Fruit fly (Drosophila melanogaster) whole organism, wandering third instar larva: ENCODE data around the gene CheB38a.

Source experiments
- Abd-B ChIP-seq: fragments of >200 bp; optimal IDR thresholded peaks from 2 replicates; lab custom pipeline; 2017; ENCODE audit warnings: missing biosample characterization, missing genetic modification characterization
- CrebA ChIP-seq: fragments of 200-800 bp; sonication (Bioruptor generic); optimal IDR thresholded peaks from 2 replicates; lab custom pipeline; 2016; ENCODE audit warnings: missing biosample characterization, mild to moderate bottlenecking, missing genetic modification characterization, borderline replicate concordance
- Dfd ChIP-seq: fragments of >200 bp; optimal IDR thresholded peaks from 2 replicates; lab custom pipeline; 2017; ENCODE audit warnings: missing biosample characterization, missing genetic modification characterization
- GATAd ChIP-seq: sonication (Bioruptor generic); optimal IDR thresholded peaks from 2 replicates; lab custom pipeline; 2016; ENCODE audit warnings: missing biosample characterization, missing genetic modification characterization
- Hnf4 ChIP-seq: fragments of 200-800 bp; sonication (Bioruptor generic); optimal IDR thresholded peaks from 2 replicates; lab custom pipeline; 2016; ENCODE audit warnings: missing biosample characterization, mild to moderate bottlenecking, missing genetic modification characterization
- Hr78 ChIP-seq: fragments of >200 bp; optimal IDR thresholded peaks from 2 replicates; lab custom pipeline; 2017; ENCODE audit warnings: missing biosample characterization, missing genetic modification characterization
- Hr83 ChIP-seq: fragments of 200-300 bp; sonication (Bioruptor generic); optimal IDR thresholded peaks from 2 replicates; lab custom pipeline; 2016; ENCODE audit warnings: missing biosample characterization, mild to moderate bottlenecking, missing genetic modification characterization, moderate library complexity; ENCODE audit not compliant: poor library complexity, severe bottlenecking
- Myc ChIP-seq: fragments of >200 bp; optimal IDR thresholded peaks from 2 replicates; lab custom pipeline; 2017
- N ChIP-seq: fragments of >200 bp; optimal IDR thresholded peaks from 2 replicates; lab custom pipeline; 2018; ENCODE audit warnings: missing biosample characterization, missing external identifiers, missing genetic modification characterization
- OdsH ChIP-seq: fragments of 200-800 bp; sonication (Bioruptor generic); optimal IDR thresholded peaks from 2 replicates; lab custom pipeline; 2016; ENCODE audit warnings: missing biosample characterization, mild to moderate bottlenecking, missing genetic modification characterization
- Rel ChIP-seq, 2 experiments: fragments of 200-800 bp; sonication (Bioruptor generic) in 1 of 2; optimal IDR thresholded peaks; 2 replicates in 1 of 2; 3 replicates in 1 of 2; lab custom pipeline; 2016 to 2019; ENCODE audit warnings: mild to moderate bottlenecking in 2 of 2, missing biosample characterization in 2 of 2, missing genetic modification characterization in 2 of 2, moderate library complexity in 1 of 2
- Sp1 ChIP-seq: fragments of 200-800 bp; sonication (Bioruptor generic); optimal IDR thresholded peaks from 3 replicates; lab custom pipeline; 2019; ENCODE audit warnings: missing biosample characterization, mild to moderate bottlenecking, missing genetic modification characterization, moderate library complexity
- Vsx2 ChIP-seq: fragments of 200-300, 225-300 bp; sonication (Bioruptor generic); optimal IDR thresholded peaks from 2 replicates; lab custom pipeline; 2018; ENCODE audit warnings: missing biosample characterization, missing genetic modification characterization; ENCODE audit not compliant: partially characterized antibody
- br ChIP-seq: fragments of 200-800 bp; sonication (Bioruptor generic); optimal IDR thresholded peaks from 2 replicates; lab custom pipeline; 2016; ENCODE audit warnings: missing biosample characterization, missing genetic modification characterization
- brk ChIP-seq: fragments of 200-800 bp; sonication (Bioruptor generic); optimal IDR thresholded peaks from 2 replicates; lab custom pipeline; 2016; ENCODE audit warnings: missing biosample characterization, mild to moderate bottlenecking, missing genetic modification characterization
- dl ChIP-seq, 2 experiments: fragments of 175-275, 200-275 bp in 1 of 2; fragments of 200-275 bp in 1 of 2; sonication (Bioruptor generic); optimal IDR thresholded peaks; lab custom pipeline; 2018; ENCODE audit warnings: mild to moderate bottlenecking in 2 of 2, missing biosample characterization in 2 of 2, missing genetic modification characterization in 2 of 2, moderate library complexity in 2 of 2; ENCODE audit not compliant: partially characterized antibody in 2 of 2, insufficient read depth in 1 of 2
- dmrt93B ChIP-seq: fragments of 200-800 bp; sonication (Bioruptor generic); optimal IDR thresholded peaks from 2 replicates; lab custom pipeline; 2018; ENCODE audit warnings: missing biosample characterization, mild to moderate bottlenecking, missing genetic modification characterization
- ey ChIP-seq: fragments of 200-800 bp; sonication (Bioruptor generic); optimal IDR thresholded peaks from 2 replicates; lab custom pipeline; 2016; ENCODE audit warnings: missing biosample characterization, missing genetic modification characterization
- fru ChIP-seq: fragments of 200-800 bp; sonication (Bioruptor generic); optimal IDR thresholded peaks from 3 replicates; lab custom pipeline; 2016; ENCODE audit warnings: missing biosample characterization, mild to moderate bottlenecking, missing genetic modification characterization
- jim ChIP-seq: fragments of 175-275, 200-325 bp; sonication (Bioruptor generic); optimal IDR thresholded peaks from 2 replicates; lab custom pipeline; 2016; ENCODE audit warnings: missing biosample characterization, mild to moderate bottlenecking, missing genetic modification characterization
- lola ChIP-seq: fragments of >200 bp; optimal IDR thresholded peaks from 2 replicates; lab custom pipeline; 2017; ENCODE audit warnings: missing biosample characterization, missing genetic modification characterization
- psq ChIP-seq: fragments of 200-800 bp; sonication (Bioruptor generic); optimal IDR thresholded peaks from 3 replicates; lab custom pipeline; 2017; ENCODE audit warnings: missing biosample characterization, mild to moderate bottlenecking, missing genetic modification characterization, moderate library complexity
- rgr ChIP-seq: fragments of 200-800 bp; sonication (Bioruptor generic); optimal IDR thresholded peaks from 3 replicates; lab custom pipeline; 2016; ENCODE audit warnings: missing biosample characterization, mild to moderate bottlenecking, missing genetic modification characterization
- sv ChIP-seq: fragments of 200-800 bp; sonication (Bioruptor generic); optimal IDR thresholded peaks from 3 replicates; lab custom pipeline; 2016; ENCODE audit warnings: missing biosample characterization, missing genetic modification characterization
- tai ChIP-seq: sonication (Bioruptor generic); optimal IDR thresholded peaks from 2 replicates; lab custom pipeline; 2016; ENCODE audit warnings: missing biosample characterization, missing genetic modification characterization
- usp ChIP-seq: fragments of >200 bp; optimal IDR thresholded peaks from 2 replicates; lab custom pipeline; 2017; ENCODE audit warnings: missing biosample characterization, missing genetic modification characterization
- woc ChIP-seq: sonication (Bioruptor generic); optimal IDR thresholded peaks from 2 replicates; lab custom pipeline; 2016; ENCODE audit warnings: missing biosample characterization, mild to moderate bottlenecking, missing genetic modification characterization

The CheB38a gene

dm6 chr2L:20817170-20817569, 1.2 kb downstream of the CheB38a start, which contains the start of gene CheB38b:
Gene CheB38b (minus strand): TSS chr2L:20817270.
- no peak for TF ChIP-seq usp (GFP tag; lab: Kevin White, UChicago)
- TF ChIP-seq dmrt93B (GFP tag; lab: Kevin White, UChicago): no peak

DNA sequence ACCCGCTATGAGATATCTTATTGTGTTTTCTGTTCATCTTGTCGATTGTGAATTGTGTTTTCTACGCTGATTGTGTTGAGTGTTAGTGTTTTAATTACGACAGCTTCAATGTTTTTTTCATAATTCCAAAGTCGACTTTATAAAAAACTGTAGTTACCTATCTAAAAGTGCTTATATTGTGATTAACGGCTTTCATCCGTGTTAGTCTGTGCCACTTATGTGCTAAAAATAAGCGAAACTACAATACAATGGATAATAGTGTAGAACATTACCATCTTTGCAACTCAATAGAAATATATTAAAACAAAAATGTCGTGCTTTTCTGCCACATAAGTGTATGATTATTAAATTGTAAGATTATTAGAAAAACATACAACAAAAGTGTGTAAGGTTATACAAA, 2.2 kb downstream of the CheB38a start, which contains the start of gene CG33322:
Gene CG33322 (minus strand): TSS at position 101 of the 400 bp plus-strand sequence.
- no peak for TF ChIP-seq brk (GFP tag; lab: Kevin White, UChicago)

DNA sequence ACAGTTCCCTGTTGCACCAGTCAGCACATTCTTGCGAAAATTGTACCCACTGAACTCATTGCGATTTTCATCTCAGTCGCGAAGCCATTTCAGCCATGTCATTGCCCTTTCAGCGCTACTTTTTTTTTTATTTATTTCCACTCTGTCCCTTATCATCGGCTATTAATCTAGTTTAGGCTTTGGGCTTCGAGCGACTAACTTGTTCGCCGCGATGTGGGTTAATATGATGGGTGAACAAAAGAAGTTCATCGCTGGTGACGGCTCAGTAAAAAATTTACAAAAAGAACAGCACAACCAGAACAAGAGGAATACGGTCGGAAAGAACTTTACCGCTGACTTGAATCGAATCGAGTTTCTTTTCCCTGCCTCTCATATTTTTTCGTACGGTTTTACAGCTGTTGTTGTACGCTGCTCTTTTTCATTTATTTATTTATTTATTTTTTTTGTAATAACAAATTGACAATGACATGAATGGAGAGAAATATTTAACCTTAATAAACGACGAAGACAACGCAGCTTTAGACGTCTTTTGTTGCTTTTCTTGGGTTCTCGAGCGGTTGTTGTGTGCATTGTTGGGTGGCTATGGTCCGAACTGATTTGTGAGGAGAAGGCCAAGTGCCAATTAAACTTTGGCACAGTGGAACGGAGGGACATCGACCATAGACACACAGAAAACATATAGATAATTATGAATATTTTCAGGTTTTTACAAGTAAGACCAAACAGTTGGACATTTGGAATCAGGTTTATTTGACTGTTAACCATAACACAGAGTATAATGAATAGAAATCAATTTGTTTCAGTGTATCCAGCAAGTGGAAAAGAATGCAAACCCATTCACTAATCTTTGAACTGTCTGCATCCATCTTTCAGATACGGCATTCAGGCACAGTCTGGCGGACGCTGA, 5.8 kb downstream of the CheB38a start:
- no peak for TF ChIP-seq tai (GFP tag; lab: Kevin White, UChicago)
- no peak for TF ChIP-seq fru
- no peak for TF ChIP-seq usp (GFP tag; lab: Kevin White, UChicago)
- TF ChIP-seq dmrt93B (GFP tag; lab: Kevin White, UChicago): no peak
- TF ChIP-seq Hr83 (GFP tag; lab: Kevin White, UChicago): no peak
- no peak for TF ChIP-seq GATAd (GFP tag; lab: Kevin White, UChicago)
- TF ChIP-seq psq: no peak
- no peak for TF ChIP-seq CrebA (GFP tag; lab: Kevin White, UChicago)
- no peak for TF ChIP-seq brk (GFP tag; lab: Kevin White, UChicago)
- TF ChIP-seq woc: no peak
- TF ChIP-seq Rel (GFP tag; optimal IDR thresholded peaks at IDR 0.05; lab: Kevin White, UChicago): no peak
- no peak for TF ChIP-seq Rel (tag; optimal IDR thresholded peaks at IDR 0.05; lab: Kevin White, UChicago)
- TF ChIP-seq br (GFP tag; lab: Kevin White, UChicago): no peak
- no peak for TF ChIP-seq dl (GFP tag; optimal IDR thresholded peaks at IDR 0.05; lab: Kevin White, UChicago; ENCODE audit: insufficient read depth in 1 of 2, partially characterized antibody in 2 of 2)
- no peak for TF ChIP-seq ey (GFP tag; lab: Kevin White, UChicago)
- no peak for TF ChIP-seq Dfd
- TF ChIP-seq Abd-B (GFP tag; lab: Kevin White, UChicago): no peak
- TF ChIP-seq Myc: no peak
- no peak for TF ChIP-seq jim (GFP tag; lab: Kevin White, UChicago)
- no peak for TF ChIP-seq rgr (GFP tag; lab: Kevin White, UChicago)
- TF ChIP-seq N (GFP tag; lab: Kevin White, UChicago): no peak

DNA sequence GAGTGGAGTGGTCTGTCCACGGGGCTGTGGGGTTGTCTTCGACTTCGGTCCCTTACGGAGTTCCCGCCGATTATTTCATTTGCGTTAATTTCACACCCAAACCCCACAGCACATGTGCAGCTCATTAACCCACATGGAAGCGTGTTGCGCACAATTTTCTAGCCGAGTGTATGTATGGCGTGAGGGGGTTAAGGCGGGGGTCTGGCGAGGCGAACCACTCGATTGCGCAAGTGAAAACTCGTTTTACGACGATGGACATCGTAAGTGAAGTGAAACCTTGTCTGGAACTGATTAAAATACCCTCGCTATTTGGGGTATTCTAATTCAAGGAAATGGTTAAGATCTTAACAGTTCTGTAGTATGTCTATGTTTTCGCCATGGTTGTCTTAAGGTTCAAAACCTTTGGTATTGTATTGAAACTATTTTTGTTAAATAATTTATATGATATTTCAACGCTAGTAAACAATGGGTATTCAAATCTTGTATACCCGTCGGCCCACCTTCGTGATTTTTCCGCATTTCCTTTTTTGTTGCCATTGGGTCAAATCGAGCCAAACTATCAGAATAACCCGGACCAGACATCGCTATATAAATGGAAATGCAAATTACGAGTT, 7.2 kb downstream of the CheB38a start:
- TF ChIP-seq sv (GFP tag; lab: Kevin White, UChicago) (peak; percentile 10), OdsH (GFP tag; lab: Kevin White, UChicago) (no peak), Hr78 (GFP tag; lab: Kevin White, UChicago) (no peak), ey (GFP tag; lab: Kevin White, UChicago) (no peak), GATAd (GFP tag; lab: Kevin White, UChicago) (no peak), Vsx2 (no peak)
- TF ChIP-seq, all 38 proteins: peak for 1

DNA sequence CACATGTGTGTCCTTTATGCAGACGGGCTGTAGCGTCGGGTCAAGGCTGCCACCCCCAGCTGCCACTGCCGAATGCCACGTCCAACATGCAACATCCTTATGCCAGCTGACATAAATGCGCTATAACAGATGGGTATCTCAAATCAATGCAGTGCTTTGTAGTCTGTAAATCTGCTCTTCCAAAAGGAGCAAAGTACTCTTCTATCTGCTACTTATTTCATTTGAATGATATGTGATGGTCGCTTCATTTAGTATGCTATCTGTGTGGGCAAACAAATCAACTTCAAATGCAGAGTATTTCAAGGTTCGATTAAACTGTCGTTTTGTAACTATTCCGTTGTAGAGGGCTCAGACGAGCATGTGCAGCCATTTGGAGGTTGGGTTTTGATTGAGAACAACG, 9.1 kb downstream of the CheB38a start:
- TF ChIP-seq jim (GFP tag; lab: Kevin White, UChicago) (no peak), Hnf4 (GFP tag; lab: Kevin White, UChicago) (no peak), brk (GFP tag; lab: Kevin White, UChicago) (no peak), CrebA (GFP tag; lab: Kevin White, UChicago) (no peak), Abd-B (GFP tag; lab: Kevin White, UChicago) (no peak), lola (GFP tag; lab: Kevin White, UChicago) (no peak), OdsH (GFP tag; lab: Kevin White, UChicago) (no peak), Sp1 (no peak), usp (GFP tag; lab: Kevin White, UChicago) (no peak), woc (no peak)
